2 worm cellular contexts compared by ENCODE assay signal in the genomic region with DNA sequence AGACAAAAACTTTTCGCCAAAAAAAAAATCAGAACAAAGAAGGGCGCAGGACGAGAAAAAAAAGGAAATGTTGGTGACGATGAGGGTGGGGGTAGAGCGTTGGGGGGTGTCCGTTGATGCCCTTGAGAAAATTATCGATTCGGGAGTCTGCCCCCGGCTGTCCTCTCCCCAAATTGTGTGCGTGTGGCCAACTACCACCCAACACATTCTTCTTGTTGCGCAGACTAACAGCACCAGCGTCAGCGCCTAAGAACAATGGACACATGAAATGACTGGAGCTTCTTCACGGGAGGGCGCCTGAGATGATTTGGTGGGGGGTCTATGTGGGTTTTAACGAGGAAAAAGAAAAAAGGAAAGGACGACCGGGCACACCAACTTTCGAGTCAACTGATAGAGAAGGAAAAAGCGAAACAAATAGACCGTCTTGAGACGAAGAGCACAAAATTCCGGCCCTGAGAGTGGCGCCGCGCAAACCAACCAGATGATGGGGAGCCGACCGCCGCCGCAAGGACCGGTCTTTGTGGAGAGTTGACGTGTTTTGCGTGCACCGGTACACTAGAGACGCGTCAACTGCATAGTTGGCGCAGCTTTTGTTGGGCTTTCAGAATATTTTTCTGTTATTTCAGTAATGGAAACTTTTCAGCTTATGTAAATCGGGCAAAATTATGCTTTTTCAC.
A peak's percentile ranks its signal among the peaks of the same experiment; 100 is the strongest.
TF ChIP-seq lines count a peak whose summit lies in the region.

TSS of gene C25D7.9 (plus strand) at position 68 of the 677 bp plus-strand sequence.

TF ChIP-seq in whole organism, L1 larva, 84 proteins besides CTCF, POLR2A, EP300 and RAD21 (continued from another document):
- peak; percentile 34 to 53 for TF ChIP-seq efl-1 (optimal IDR thresholded peaks at IDR 0.05; lab: Kevin White, UChicago)
- peak; percentile 37 to 89 for TF ChIP-seq efl-1 (GFP tag; optimal IDR thresholded peaks at IDR 0.05 in 1 of 2; lab: Kevin White, UChicago)
- TF ChIP-seq rnt-1 (tag; optimal IDR thresholded peaks at IDR 0.05; lab: Kevin White, UChicago): peak; percentile 72
- TF ChIP-seq lin-13 (GFP tag; optimal IDR thresholded peaks at IDR 0.05; lab: Kevin White, UChicago): peak; percentile 32
- no peak for TF ChIP-seq ces-1 (GFP tag; optimal IDR thresholded peaks at IDR 0.05; lab: Kevin White, UChicago)
- peak; percentile 15 for TF ChIP-seq tbx-2 (tag; optimal IDR thresholded peaks at IDR 0.05; lab: Kevin White, UChicago)
- no peak for TF ChIP-seq efl-3 (GFP tag; optimal IDR thresholded peaks at IDR 0.05; lab: Kevin White, UChicago)
- no peak for TF ChIP-seq ceh-8 (GFP tag; optimal IDR thresholded peaks at IDR 0.05; lab: Kevin White, UChicago)
- no peak for TF ChIP-seq ztf-4 (tag; optimal IDR thresholded peaks at IDR 0.05; lab: Kevin White, UChicago)
- TF ChIP-seq pax-3 (tag; optimal IDR thresholded peaks at IDR 0.05; lab: Kevin White, UChicago): peak; percentile 9
- TF ChIP-seq C16A3.4 (tag; optimal IDR thresholded peaks at IDR 0.05; lab: Kevin White, UChicago): peak; percentile 25
- peak; percentile 31 to 62 for TF ChIP-seq lsy-2 (tag; optimal IDR thresholded peaks at IDR 0.05; lab: Kevin White, UChicago)
- TF ChIP-seq nhr-71 (tag; optimal IDR thresholded peaks at IDR 0.05; lab: Kevin White, UChicago): peak; percentile 48
- TF ChIP-seq lir-3 (tag; optimal IDR thresholded peaks at IDR 0.05; lab: Kevin White, UChicago; ENCODE audit: poor library complexity): no peak
- TF ChIP-seq isw-1 (GFP tag; IDR thresholded peaks at IDR 0.05; lab: Robert Waterston, UW): 0 out of 2 replicates have a peak, but pooled peaks have one; percentile 2
- peak; percentile 2 for TF ChIP-seq dsc-1 (tag; optimal IDR thresholded peaks at IDR 0.05; lab: Kevin White, UChicago)
- peak in 1 of 3 experiments; percentile 32 for TF ChIP-seq ceh-82 (tag; optimal IDR thresholded peaks at IDR 0.05; lab: Kevin White, UChicago)

TF ChIP-seq in whole organism, L3 larva, 47 proteins besides CTCF, POLR2A, EP300 and RAD21 (continued from another document):
- peak; percentile 33 for TF ChIP-seq nfya-1 (tag; optimal IDR thresholded peaks at IDR 0.05; lab: Kevin White, UChicago; ENCODE audit: insufficient read depth)
- no peak for TF ChIP-seq unc-39 (tag; optimal IDR thresholded peaks at IDR 0.05; lab: Kevin White, UChicago)
- TF ChIP-seq nhr-23 (tag; optimal IDR thresholded peaks at IDR 0.05; lab: Kevin White, UChicago): no peak
